Fruit fly (Drosophila melanogaster): ENCODE measurements around the gene sNPF-R.

The sNPF-R gene

dm6 chr3L:20088755-20089334 is at the start of gene sNPF-R:
Gene sNPF-R (minus strand): TSS chr3L:20089007.
- TF ChIP-seq h (optimal IDR thresholded peaks at IDR 0.05), result no peak
- TF ChIP-seq Sin3A (optimal IDR thresholded peaks at IDR 0.05), result no peak
- no peak for TF ChIP-seq psq (optimal IDR thresholded peaks at IDR 0.05)
- TF ChIP-seq ttk (optimal IDR thresholded peaks at IDR 0.05), result no peak
- no peak for TF ChIP-seq insv (optimal IDR thresholded peaks at IDR 0.05)
- TF ChIP-seq Myc (optimal IDR thresholded peaks at IDR 0.05), result no peak

dm6 chr3L:20138327-20138726 is 49.5 kb upstream of the sNPF-R start:
- no peak for TF ChIP-seq Myc (optimal IDR thresholded peaks at IDR 0.05)
- no peak for TF ChIP-seq Sin3A (optimal IDR thresholded peaks at IDR 0.05)
- TF ChIP-seq insv (optimal IDR thresholded peaks at IDR 0.05), result no peak
- no peak for TF ChIP-seq psq (optimal IDR thresholded peaks at IDR 0.05)
- no peak for TF ChIP-seq h (optimal IDR thresholded peaks at IDR 0.05)
- no peak for TF ChIP-seq ttk (optimal IDR thresholded peaks at IDR 0.05)

DNA sequence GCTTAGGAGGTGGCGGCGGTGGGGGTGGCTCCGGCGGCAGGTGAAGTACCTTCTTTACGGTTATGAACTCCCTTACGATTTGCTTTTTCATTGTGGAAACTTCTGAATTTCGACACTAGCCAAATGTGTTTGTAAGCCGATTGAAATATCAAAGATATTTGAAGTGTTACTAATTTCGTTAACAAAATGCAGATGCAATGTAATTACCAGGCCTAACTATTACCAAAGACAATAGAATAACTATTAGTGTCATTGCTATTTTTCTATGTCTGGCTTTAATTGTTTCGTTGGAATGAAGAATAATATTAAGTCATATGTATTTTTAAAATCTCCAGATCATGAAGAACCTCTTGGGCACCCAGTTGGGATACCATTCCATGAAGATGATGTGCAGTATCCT is 44.4 kb upstream of the sNPF-R start, which contains the start of gene CG7335:
Gene CG7335, minus strand, starts transcription at position 101 of the 400 bp plus-strand sequence.
- no peak for TF ChIP-seq Sin3A (optimal IDR thresholded peaks at IDR 0.05)
- TF ChIP-seq ttk (optimal IDR thresholded peaks at IDR 0.05), result no peak
- TF ChIP-seq h (optimal IDR thresholded peaks at IDR 0.05), result no peak
- no peak for TF ChIP-seq Myc (optimal IDR thresholded peaks at IDR 0.05)
- TF ChIP-seq insv (optimal IDR thresholded peaks at IDR 0.05), result no peak
- TF ChIP-seq psq (optimal IDR thresholded peaks at IDR 0.05), result no peak

- no peak for TF ChIP-seq ttk (optimal IDR thresholded peaks at IDR 0.05)
- TF ChIP-seq psq (optimal IDR thresholded peaks at IDR 0.05), result no peak
- TF ChIP-seq insv (optimal IDR thresholded peaks at IDR 0.05), result no peak
- no peak for TF ChIP-seq h (optimal IDR thresholded peaks at IDR 0.05)
- no peak for TF ChIP-seq Sin3A (optimal IDR thresholded peaks at IDR 0.05)
- TF ChIP-seq Myc (optimal IDR thresholded peaks at IDR 0.05), result no peak
Measured at dm6 chr3L:20131643-20132042, 42.8 kb upstream of the sNPF-R start, which contains the start of gene obst-J. Gene obst-J (minus strand): TSS chr3L:20131743.

dm6 chr3L:20129032-20129431 is 40.2 kb upstream of the sNPF-R start, which contains the start of gene gig:
Gene gig (plus strand): TSS chr3L:20129181.
- TF ChIP-seq psq (optimal IDR thresholded peaks at IDR 0.05) (no peak), Myc (optimal IDR thresholded peaks at IDR 0.05) (no peak), insv (optimal IDR thresholded peaks at IDR 0.05) (no peak), h (optimal IDR thresholded peaks at IDR 0.05) (no peak), ttk (optimal IDR thresholded peaks at IDR 0.05) (no peak), Sin3A (optimal IDR thresholded peaks at IDR 0.05) (no peak)

DNA sequence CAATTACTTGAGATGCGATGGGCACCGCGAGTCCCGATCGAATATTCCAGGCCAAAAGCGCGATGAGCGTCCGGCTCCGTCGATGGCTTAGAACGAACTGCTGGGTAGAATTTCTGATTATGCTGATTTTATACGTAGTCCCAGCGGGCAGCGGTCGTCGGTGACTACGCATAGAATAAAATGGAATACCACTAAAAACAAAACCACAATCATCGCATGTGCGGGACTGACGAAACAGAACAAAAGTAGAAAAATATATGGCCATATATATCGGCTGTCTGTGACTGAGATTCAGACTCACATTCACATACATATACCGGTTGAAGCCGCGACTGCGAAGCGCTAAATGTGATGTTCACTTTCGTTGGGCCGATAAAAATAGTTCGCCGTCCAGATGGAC is 38.5 kb upstream of the sNPF-R start, which contains the start of gene CG7365:
Gene CG7365, minus strand, starts transcription at position 101 of the 400 bp plus-strand sequence.
- TF ChIP-seq psq (optimal IDR thresholded peaks at IDR 0.05) (no peak), ttk (optimal IDR thresholded peaks at IDR 0.05) (no peak), Myc (optimal IDR thresholded peaks at IDR 0.05) (no peak), insv (optimal IDR thresholded peaks at IDR 0.05) (no peak), Sin3A (optimal IDR thresholded peaks at IDR 0.05) (no peak), h (optimal IDR thresholded peaks at IDR 0.05) (no peak)

DNA sequence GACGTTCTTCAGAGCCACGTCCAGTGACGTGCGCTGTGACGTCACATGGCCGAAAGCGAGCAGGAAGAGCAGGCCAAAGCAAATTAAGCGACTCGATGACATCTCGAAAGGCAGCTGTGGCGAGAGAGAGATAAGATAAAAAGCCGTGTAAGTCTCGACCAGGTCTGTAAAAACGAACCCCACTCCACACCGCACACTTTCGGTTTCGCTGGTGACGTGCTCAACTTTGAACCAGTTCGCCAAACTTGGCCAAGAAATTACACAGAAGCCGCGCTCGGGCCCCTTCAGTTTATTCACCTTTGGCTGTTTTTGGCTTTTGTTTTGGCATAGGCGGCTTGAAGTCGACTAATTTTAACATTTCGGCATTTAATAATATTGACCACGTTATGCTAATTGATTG is 37.3 kb upstream of the sNPF-R start:
- TF ChIP-seq insv (optimal IDR thresholded peaks at IDR 0.05) (no peak), psq (optimal IDR thresholded peaks at IDR 0.05) (no peak), Myc (optimal IDR thresholded peaks at IDR 0.05) (no peak), Sin3A (optimal IDR thresholded peaks at IDR 0.05) (no peak), h (optimal IDR thresholded peaks at IDR 0.05) (no peak), ttk (optimal IDR thresholded peaks at IDR 0.05) (no peak)

dm6 chr3L:20123038-20123437 is 34.2 kb upstream of the sNPF-R start:
- TF ChIP-seq h (optimal IDR thresholded peaks at IDR 0.05), result no peak
- TF ChIP-seq Sin3A (optimal IDR thresholded peaks at IDR 0.05), result no peak
- TF ChIP-seq Myc (optimal IDR thresholded peaks at IDR 0.05), result no peak
- no peak for TF ChIP-seq insv (optimal IDR thresholded peaks at IDR 0.05)
- TF ChIP-seq ttk (optimal IDR thresholded peaks at IDR 0.05), result no peak
- TF ChIP-seq psq (optimal IDR thresholded peaks at IDR 0.05), result no peak

- TF ChIP-seq Myc (optimal IDR thresholded peaks at IDR 0.05) (no peak), insv (optimal IDR thresholded peaks at IDR 0.05) (no peak), h (optimal IDR thresholded peaks at IDR 0.05) (no peak), Sin3A (optimal IDR thresholded peaks at IDR 0.05) (no peak), ttk (optimal IDR thresholded peaks at IDR 0.05) (no peak), psq (optimal IDR thresholded peaks at IDR 0.05) (no peak)
Measured at dm6 chr3L:20112797-20113368, 24.1 kb upstream of the sNPF-R start, which contains the start of gene CG14187. Gene CG14187 (minus strand): TSS chr3L:20112847.

dm6 chr3L:20111434-20111833 is 22.6 kb upstream of the sNPF-R start, which contains the start of gene Ir76b:
Gene Ir76b (minus strand): TSS chr3L:20111534.
- TF ChIP-seq Sin3A (optimal IDR thresholded peaks at IDR 0.05) (no peak), Myc (optimal IDR thresholded peaks at IDR 0.05) (no peak), psq (optimal IDR thresholded peaks at IDR 0.05) (no peak), insv (optimal IDR thresholded peaks at IDR 0.05) (no peak), h (optimal IDR thresholded peaks at IDR 0.05) (no peak), ttk (optimal IDR thresholded peaks at IDR 0.05) (no peak)

dm6 chr3L:20105794-20106193 is 17.0 kb upstream of the sNPF-R start, which contains the start of gene CG14185:
Gene CG14185 (plus strand): TSS chr3L:20106094.
- no peak for TF ChIP-seq psq (optimal IDR thresholded peaks at IDR 0.05)
- no peak for TF ChIP-seq ttk (optimal IDR thresholded peaks at IDR 0.05)
- TF ChIP-seq Sin3A (optimal IDR thresholded peaks at IDR 0.05), result no peak
- TF ChIP-seq h (optimal IDR thresholded peaks at IDR 0.05), result no peak
- no peak for TF ChIP-seq Myc (optimal IDR thresholded peaks at IDR 0.05)
- TF ChIP-seq insv (optimal IDR thresholded peaks at IDR 0.05), result no peak

DNA sequence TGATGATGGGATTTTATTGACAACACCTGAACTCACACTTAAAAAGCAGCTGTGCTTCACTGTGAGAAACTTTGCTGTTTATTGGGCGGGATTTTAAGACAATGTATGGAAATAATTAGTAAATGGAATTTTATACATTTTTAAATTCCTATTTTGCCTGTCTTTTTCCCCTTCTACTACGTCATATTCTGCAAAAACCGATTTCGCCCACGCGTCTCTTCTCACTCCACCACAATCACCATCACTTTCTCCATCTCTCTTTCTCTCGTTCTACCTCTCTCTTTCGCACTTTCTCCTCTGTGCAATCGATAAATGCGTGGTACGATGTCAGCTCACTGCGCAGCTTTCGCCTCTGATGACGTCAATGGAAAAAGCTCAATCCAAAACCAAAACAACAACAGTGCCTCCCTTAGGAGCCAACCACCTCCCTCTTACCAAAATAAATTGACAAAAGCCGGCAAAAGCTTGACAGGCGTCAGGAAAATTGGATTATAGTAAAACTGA is 15.8 kb upstream of the sNPF-R start:
- TF ChIP-seq Sin3A (optimal IDR thresholded peaks at IDR 0.05) (no peak), insv (optimal IDR thresholded peaks at IDR 0.05) (no peak), psq (optimal IDR thresholded peaks at IDR 0.05) (no peak), ttk (optimal IDR thresholded peaks at IDR 0.05) (no peak), h (optimal IDR thresholded peaks at IDR 0.05) (no peak), Myc (optimal IDR thresholded peaks at IDR 0.05) (no peak)
